Worm (Caenorhabditis elegans) whole organism, L4 larva: ENCODE data around the gene fbxa-80.

Experiments used
- F26F4.8 ChIP-seq: fragments of 200-800 bp; sonication (Bioruptor generic); conservative IDR thresholded peaks from 2 replicates; pipeline ENCODE4 v1.3.6; 2022; ENCODE audit warnings: missing genetic modification characterization, missing compliant biosample characterization
- F44E2.7 ChIP-seq: fragments of 200-800 bp; sonication (Bioruptor generic); IDR thresholded peaks from 2 replicates; pipeline ENCODE4 v2.1.2; 2022; ENCODE audit warnings: missing genetic modification characterization, missing compliant biosample characterization
- Y5F2A.4 ChIP-seq: fragments of 200-800 bp; sonication (Bioruptor generic); optimal IDR thresholded peaks from 2 replicates; lab custom pipeline; 2018; ENCODE audit warnings: mild to moderate bottlenecking, missing genetic modification characterization, missing compliant biosample characterization
- arid-1 ChIP-seq: fragments of 200-800 bp; sonication (Bioruptor generic); conservative IDR thresholded peaks from 2 replicates; pipeline ENCODE4 v1.3.6; 2022; ENCODE audit warnings: missing genetic modification reagents, missing genetic modification characterization, missing compliant biosample characterization
- daf-16 ChIP-seq, 3 experiments: sonication (generic microtip); optimal IDR thresholded peaks; 2 replicates each; lab custom pipeline; 2016 to 2017; ENCODE audit warnings: missing genetic modification characterization in 3 of 3, missing genetic modification reagents in 3 of 3, mild to moderate bottlenecking in 2 of 3, missing compliant biosample characterization in 2 of 3, missing biosample characterization in 1 of 3, moderate library complexity in 1 of 3
- daf-8 ChIP-seq: fragments of 200-800 bp; sonication (Bioruptor generic); IDR thresholded peaks from 2 replicates; pipeline ENCODE4 v1.3.6; 2022; ENCODE audit warnings: missing genetic modification characterization, missing compliant biosample characterization
- dmd-9 ChIP-seq: fragments of 200-800 bp; sonication (Bioruptor generic); IDR thresholded peaks from 2 replicates; pipeline ENCODE4 v1.3.6; 2022; ENCODE audit warnings: missing genetic modification reagents, missing genetic modification characterization, missing compliant biosample characterization
- dve-1 ChIP-seq: sonication (generic microtip); optimal IDR thresholded peaks from 2 replicates; lab custom pipeline; 2017; ENCODE audit warnings: antibody characterized with exemption, mild to moderate bottlenecking, missing genetic modification characterization, missing compliant biosample characterization; ENCODE audit not compliant: insufficient read depth
- egl-43 ChIP-seq: fragments of 200-800 bp; sonication (Bioruptor generic); IDR thresholded peaks from 2 replicates; pipeline ENCODE4 v1.3.6; 2022; ENCODE audit warnings: missing genetic modification reagents, missing genetic modification characterization, missing compliant biosample characterization
- hif-1 ChIP-seq, 2 experiments: sonication (generic microtip); optimal IDR thresholded peaks; 2 replicates each; lab custom pipeline; 2016 to 2017; ENCODE audit warnings: missing compliant biosample characterization in 2 of 2, missing genetic modification characterization in 2 of 2, missing genetic modification reagents in 2 of 2, missing genotype in 2 of 2, mild to moderate bottlenecking in 1 of 2
- hlh-11 ChIP-seq: fragments of 200-800 bp; sonication (Bioruptor generic); optimal IDR thresholded peaks from 2 replicates; lab custom pipeline; 2018; ENCODE audit warnings: mild to moderate bottlenecking, missing genetic modification characterization, missing compliant biosample characterization
- hlh-30 ChIP-seq: sonication (generic microtip); optimal IDR thresholded peaks from 2 replicates; lab custom pipeline; 2017; ENCODE audit warnings: antibody characterized with exemption, mild to moderate bottlenecking, missing genetic modification characterization, missing compliant biosample characterization; ENCODE audit not compliant: insufficient read depth
- jun-1 ChIP-seq: fragments of 150-350 bp; optimal IDR thresholded peaks from 2 replicates; lab custom pipeline; 2014; ENCODE audit warnings: missing biosample characterization, missing genetic modification reagents, missing genetic modification characterization
- lim-7 ChIP-seq: fragments of 200-800 bp; sonication (Bioruptor generic); IDR thresholded peaks from 2 replicates; pipeline ENCODE4 v1.3.6; 2022; ENCODE audit warnings: missing genetic modification characterization, missing compliant biosample characterization
- lin-13 ChIP-seq: fragments of 150-350 bp; optimal IDR thresholded peaks from 2 replicates; lab custom pipeline; 2014; ENCODE audit warnings: missing biosample characterization, missing genetic modification reagents, missing genetic modification characterization
- lin-38 ChIP-seq: fragments of 200-800 bp; sonication (Bioruptor generic); IDR thresholded peaks from 2 replicates; pipeline ENCODE4 v1.3.6; 2022; ENCODE audit warnings: missing genetic modification reagents, missing genetic modification characterization, missing compliant biosample characterization
- lin-39 ChIP-seq: fragments of 150-350 bp; optimal IDR thresholded peaks from 2 replicates; lab custom pipeline; 2014; ENCODE audit warnings: missing biosample characterization, missing genetic modification reagents, missing genetic modification characterization
- lsy-2 ChIP-seq, 2 experiments: fragments of 150-350 bp in 1 of 2; sonication (generic microtip) in 1 of 2; optimal IDR thresholded peaks; 2 replicates each; lab custom pipeline; 2014 to 2017; ENCODE audit warnings: missing biosample characterization in 2 of 2, missing genetic modification characterization in 2 of 2
- mdl-1 ChIP-seq, 2 experiments: fragments of 150-350 bp in 1 of 2; sonication (generic microtip) in 1 of 2; optimal IDR thresholded peaks; 2 replicates each; lab custom pipeline; 2014 to 2017; ENCODE audit warnings: missing biosample characterization in 2 of 2, missing genetic modification characterization in 2 of 2
- mdt-29 ChIP-seq: fragments of 200-800 bp; sonication (Bioruptor generic); IDR thresholded peaks from 2 replicates; pipeline ENCODE4 v1.3.6; 2022; ENCODE audit warnings: missing genetic modification reagents, missing genetic modification characterization, missing compliant biosample characterization
- mxl-2 ChIP-seq: fragments of 200-800 bp; sonication (Bioruptor generic); conservative IDR thresholded peaks from 2 replicates; pipeline ENCODE4 v1.3.6; 2022; ENCODE audit warnings: missing genetic modification reagents, missing genetic modification characterization, missing compliant biosample characterization
- mxl-3 ChIP-seq: fragments of 200-800 bp; sonication (Bioruptor generic); optimal IDR thresholded peaks from 2 replicates; lab custom pipeline; 2018; ENCODE audit warnings: mild to moderate bottlenecking, missing genetic modification characterization, missing compliant biosample characterization
- nhr-10 ChIP-seq: fragments of 150-350 bp; optimal IDR thresholded peaks from 2 replicates; lab custom pipeline; 2014; ENCODE audit warnings: missing biosample characterization, missing genetic modification characterization
- nhr-102 ChIP-seq: sonication (generic microtip); optimal IDR thresholded peaks from 2 replicates; lab custom pipeline; 2016; ENCODE audit warnings: mild to moderate bottlenecking, missing genetic modification characterization, moderate library complexity, missing compliant biosample characterization
- nhr-28 ChIP-seq: fragments of 150-350 bp; optimal IDR thresholded peaks from 2 replicates; lab custom pipeline; 2014; ENCODE audit warnings: missing biosample characterization, missing genetic modification characterization
- nhr-77 ChIP-seq: fragments of 150-350 bp; optimal IDR thresholded peaks from 2 replicates; lab custom pipeline; 2014; ENCODE audit warnings: missing biosample characterization, missing genetic modification characterization
- php-3 ChIP-seq: fragments of 200-800 bp; sonication (Bioruptor generic); IDR thresholded peaks from 2 replicates; pipeline ENCODE4 v1.3.6; 2022; ENCODE audit warnings: missing genetic modification reagents, missing genetic modification characterization, missing compliant biosample characterization
- pqm-1 ChIP-seq: sonication (generic microtip); optimal IDR thresholded peaks from 2 replicates; lab custom pipeline; 2017; ENCODE audit warnings: missing biosample characterization, missing genetic modification characterization
- set-16 ChIP-seq: fragments of 200-800 bp; sonication (Bioruptor generic); IDR thresholded peaks from 2 replicates; pipeline ENCODE4 v1.3.6; 2022; ENCODE audit warnings: missing genetic modification reagents, missing genetic modification characterization, missing compliant biosample characterization
- spr-1 ChIP-seq: sonication (generic microtip); optimal IDR thresholded peaks from 2 replicates; lab custom pipeline; 2016; ENCODE audit warnings: mild to moderate bottlenecking, missing genetic modification characterization, missing compliant biosample characterization
- spr-3 ChIP-seq: fragments of 200-800 bp; sonication (Bioruptor generic); optimal IDR thresholded peaks from 2 replicates; lab custom pipeline; 2018; ENCODE audit warnings: mild to moderate bottlenecking, missing genetic modification characterization, missing compliant biosample characterization
- tag-97 ChIP-seq: fragments of 200-800 bp; sonication (Bioruptor generic); IDR thresholded peaks from 2 replicates; pipeline ENCODE4 v1.3.6; 2022; ENCODE audit warnings: missing genetic modification characterization, missing compliant biosample characterization
- vab-7 ChIP-seq: fragments of 200-800 bp; sonication (Bioruptor generic); IDR thresholded peaks from 2 replicates; pipeline ENCODE4 v1.3.6; 2022; ENCODE audit warnings: missing genetic modification reagents, missing genetic modification characterization, missing compliant biosample characterization
- zfp-3 ChIP-seq: fragments of 200-800 bp; sonication (Bioruptor generic); conservative IDR thresholded peaks from 2 replicates; pipeline ENCODE4 v1.3.6; 2022; ENCODE audit warnings: missing genetic modification reagents, missing genetic modification characterization, missing compliant biosample characterization
- zip-11 ChIP-seq: fragments of 200-800 bp; sonication (Bioruptor generic); IDR thresholded peaks from 2 replicates; pipeline ENCODE4 v1.3.6; 2022; ENCODE audit warnings: missing genetic modification characterization, missing compliant biosample characterization

The fbxa-80 gene

ce11 chrIII:1355320-1355719, 40.3 kb upstream of the fbxa-80 start, which contains the start of gene Y82E9BL.1:
TSS of gene Y82E9BL.1 (minus strand) at chrIII:1355420.
- no peak for TF ChIP-seq set-16 (GFP tag; lab: Robert Waterston, UW)
- no peak for TF ChIP-seq nhr-102 (tag; lab: Kevin White, UChicago)
- TF ChIP-seq zfp-3 (GFP tag; lab: Robert Waterston, UW) = no peak
- no peak for TF ChIP-seq arid-1
- no peak for TF ChIP-seq F26F4.8
- TF ChIP-seq spr-3 (GFP tag; lab: Kevin White, UChicago) = no peak
- no peak for TF ChIP-seq egl-43
- no peak for TF ChIP-seq hlh-30 (tag; lab: Kevin White, UChicago)
- no peak for TF ChIP-seq hlh-11 (tag; lab: Kevin White, UChicago)

- TF ChIP-seq mxl-2 (GFP tag; lab: Robert Waterston, UW) (no peak), lim-7 (0 out of 2 replicates have a peak, but pooled peaks have one; percentile 59), jun-1 (tag; lab: Kevin White, UChicago) (no peak), mdt-29 (GFP tag; lab: Robert Waterston, UW) (no peak), lin-39 (tag; lab: Kevin White, UChicago) (no peak)
Observed at ce11 chrIII:1354523-1354922, 39.5 kb upstream of the fbxa-80 start.

ce11 chrIII:1350745-1351144, 35.7 kb upstream of the fbxa-80 start, which contains the start of gene Y82E9BL.3:
TSS of gene Y82E9BL.3 (minus strand) at chrIII:1350845.
- TF ChIP-seq lin-38 (GFP tag; lab: Robert Waterston, UW) = no peak
- TF ChIP-seq daf-8 = no peak
- TF ChIP-seq vab-7 (GFP tag; lab: Robert Waterston, UW) = no peak
- no peak for TF ChIP-seq zip-11 (GFP tag; lab: Robert Waterston, UW)
- no peak for TF ChIP-seq hlh-11 (tag; lab: Kevin White, UChicago)
- TF ChIP-seq mxl-2 (GFP tag; lab: Robert Waterston, UW) = no peak
- TF ChIP-seq lsy-2 (tag; optimal IDR thresholded peaks at IDR 0.05; lab: Kevin White, UChicago) = no peak
- TF ChIP-seq spr-1 (tag; lab: Kevin White, UChicago) = no peak
- no peak for TF ChIP-seq Y5F2A.4
- no peak for TF ChIP-seq egl-43
- TF ChIP-seq nhr-10 (tag; lab: Kevin White, UChicago) = no peak
- no peak for TF ChIP-seq lin-13
- TF ChIP-seq mxl-3 (GFP tag; lab: Kevin White, UChicago) = no peak

- TF ChIP-seq dve-1 (tag; lab: Kevin White, UChicago) (no peak), tag-97 (no peak), mdl-1 (tag; optimal IDR thresholded peaks at IDR 0.05; lab: Kevin White, UChicago) (peak in 1 of 2 experiments; percentile 31), F44E2.7 (no peak), daf-16 (GFP tag; optimal IDR thresholded peaks at IDR 0.05; lab: Kevin White, UChicago) (no peak), daf-16 (tag; optimal IDR thresholded peaks at IDR 0.05; lab: Kevin White, UChicago) (peak; percentile 29), nhr-28 (tag; lab: Kevin White, UChicago) (peak; percentile 34), php-3 (GFP tag; lab: Robert Waterston, UW) (0 out of 2 replicates have a peak, but pooled peaks have one; percentile 48), nhr-77 (no peak), pqm-1 (peak; percentile 64), dmd-9 (GFP tag; lab: Robert Waterston, UW) (no peak), mxl-3 (GFP tag; lab: Kevin White, UChicago) (peak; percentile 30), hif-1 (tag; optimal IDR thresholded peaks at IDR 0.05; lab: Kevin White, UChicago) (peak in 1 of 2 experiments; percentile 20)
Observed at ce11 chrIII:1349313-1349712, 34.3 kb upstream of the fbxa-80 start, which contains the start of gene fbxa-25. TSS of gene fbxa-25 (minus strand) at chrIII:1349450.
